Fruit fly (Drosophila melanogaster) whole organism, adult: Measurements from ENCODE around the gene CG13679.

Source experiments
- CG14711 ChIP-seq: fragments of 200-800 bp; sonication (Bioruptor generic); optimal IDR thresholded peaks from 2 replicates; lab custom pipeline; 2018; ENCODE audit warnings: missing biosample characterization, mild to moderate bottlenecking, missing genetic modification characterization, moderate library complexity
- CG1620 ChIP-seq: fragments of 200-800 bp; sonication (Bioruptor generic); optimal IDR thresholded peaks from 2 replicates; lab custom pipeline; 2016; ENCODE audit warnings: missing biosample characterization, missing genetic modification characterization
- CG7101 ChIP-seq: fragments of 200-800 bp; sonication (Bioruptor generic); optimal IDR thresholded peaks from 2 replicates; lab custom pipeline; 2018; ENCODE audit warnings: missing biosample characterization, mild to moderate bottlenecking, missing genetic modification characterization, moderate library complexity
- Hr96 ChIP-seq: fragments of 200-800 bp; sonication (Bioruptor generic); optimal IDR thresholded peaks from 2 replicates; lab custom pipeline; 2016; ENCODE audit warnings: missing biosample characterization, missing genetic modification characterization
- Mnt ChIP-seq: fragments of 200-800 bp; sonication (Bioruptor generic); optimal IDR thresholded peaks from 2 replicates; lab custom pipeline; 2016; ENCODE audit warnings: missing biosample characterization, mild to moderate bottlenecking, missing genetic modification characterization
- bab1 ChIP-seq: fragments of 200-800 bp; sonication (Bioruptor generic); optimal IDR thresholded peaks from 3 replicates; lab custom pipeline; 2019; ENCODE audit warnings: missing biosample characterization, mild to moderate bottlenecking, missing genetic modification characterization, moderate library complexity
- cic ChIP-seq: fragments of 200-800 bp; sonication (Bioruptor generic); optimal IDR thresholded peaks from 2 replicates; lab custom pipeline; 2017; ENCODE audit warnings: missing biosample characterization, mild to moderate bottlenecking, missing genetic modification characterization, moderate library complexity
- cnc ChIP-seq, 2 experiments: fragments of >200 bp; optimal IDR thresholded peaks; 2 replicates each; lab custom pipeline; 2017
- kay ChIP-seq: fragments of 200-800 bp; sonication (Bioruptor generic); peaks from one replicate; lab custom pipeline; 2016; ENCODE audit warnings: missing biosample characterization, missing genetic modification characterization, borderline replicate concordance
- ovo ChIP-seq: fragments of 200-800 bp; sonication (Bioruptor generic); optimal IDR thresholded peaks from 2 replicates; lab custom pipeline; 2016; ENCODE audit warnings: missing biosample characterization, missing genetic modification characterization
- pad ChIP-seq: fragments of 200-800 bp; sonication (Bioruptor generic); optimal IDR thresholded peaks from 3 replicates; lab custom pipeline; 2017; ENCODE audit warnings: missing biosample characterization, missing genetic modification characterization, mild to moderate bottlenecking, moderate library complexity, missing genetic modification reagents
- tj ChIP-seq: fragments of 200-800 bp; sonication (Bioruptor generic); optimal IDR thresholded peaks from 3 replicates; lab custom pipeline; 2017; ENCODE audit warnings: missing biosample characterization, mild to moderate bottlenecking, missing genetic modification characterization, moderate library complexity
- toe ChIP-seq: fragments of 200-800 bp; sonication (Bioruptor generic); optimal IDR thresholded peaks from 2 replicates; lab custom pipeline; 2016; ENCODE audit warnings: missing biosample characterization, missing genetic modification characterization

dm6 chr3L:8228924-8229323 lies 26.3 kb downstream of the CG13679 start, which contains the start of gene eIF4E3:
- TF ChIP-seq kay (GFP tag; lab: Kevin White, UChicago) (no peak), CG14711 (tag; lab: Kevin White, UChicago) (no peak), toe (no peak), tj (GFP tag; lab: Kevin White, UChicago) (no peak), cnc (optimal IDR thresholded peaks at IDR 0.05; lab: Kevin White, UChicago) (no peak), bab1 (GFP tag; lab: Kevin White, UChicago) (no peak), cic (no peak), CG1620 (no peak), Mnt (GFP tag; lab: Kevin White, UChicago) (no peak), Hr96 (GFP tag; lab: Kevin White, UChicago) (no peak), pad (no peak), ovo (GFP tag; lab: Kevin White, UChicago) (no peak), CG7101 (tag; lab: Kevin White, UChicago) (no peak)
